Fruit fly (Drosophila melanogaster): ENCODE data around the gene CG6833.

Gene CG6833

DNA sequence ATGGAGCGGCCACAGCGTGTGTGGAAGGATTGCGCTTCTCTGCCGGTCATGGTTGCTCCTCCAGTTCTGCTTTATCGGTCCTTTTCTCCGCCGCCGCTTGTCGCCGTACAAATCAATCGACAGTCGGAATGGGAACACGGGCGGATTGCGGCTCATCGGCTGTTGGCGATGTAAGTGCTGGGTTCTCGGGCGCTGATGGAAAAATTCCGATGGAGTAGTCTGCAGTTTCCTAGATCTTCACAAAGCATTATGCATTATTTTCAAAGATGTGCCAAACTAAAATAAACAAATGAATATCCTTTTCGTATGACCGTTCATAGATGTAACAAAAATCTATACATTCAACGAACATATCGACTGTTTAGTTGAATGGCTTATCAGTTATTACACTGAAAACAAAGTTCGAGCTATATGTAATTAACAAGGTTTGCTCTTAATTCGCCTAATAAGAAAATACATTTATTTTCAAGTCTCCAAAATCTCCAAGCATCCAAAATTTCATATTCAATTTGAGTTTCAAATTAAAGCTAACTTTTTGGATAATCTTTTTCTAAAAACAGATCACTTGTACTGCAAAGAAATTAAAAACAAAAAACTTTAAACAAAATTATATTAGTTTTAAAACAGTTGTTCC is 1.3 kb upstream of the CG6833 start, which contains the start of gene Neurl4 (continued):
- TF ChIP-seq CG12659 (GFP tag; optimal IDR thresholded peaks at IDR 0.05): peak; percentile 80
- TF ChIP-seq pfk (GFP tag; optimal IDR thresholded peaks at IDR 0.05): no peak
- TF ChIP-seq CG31224 (GFP tag; IDR thresholded peaks at IDR 0.05): no peak
- 0 out of 2 replicates have a peak, but pooled peaks have one; percentile 29 for TF ChIP-seq CG5953 (GFP tag; IDR thresholded peaks at IDR 0.05)
- peak; percentile 75 for TF ChIP-seq CG2712 (tag; optimal IDR thresholded peaks at IDR 0.05)
- peak; percentile 83 for TF ChIP-seq Xbp1 (GFP tag; optimal IDR thresholded peaks at IDR 0.05)
- TF ChIP-seq CG2120 (GFP tag; optimal IDR thresholded peaks at IDR 0.05): peak; percentile 84
- TF ChIP-seq chinmo (GFP tag; IDR thresholded peaks at IDR 0.05; ENCODE audit: partially characterized antibody): 0 out of 4 replicates have a peak, but pooled peaks have one; percentile 18
- TF ChIP-seq CG9437 (GFP tag; optimal IDR thresholded peaks at IDR 0.05): peak; percentile 47
- TF ChIP-seq Rx (GFP tag; IDR thresholded peaks at IDR 0.05): 0 out of 2 replicates have a peak, but pooled peaks have one; percentile 16
- TF ChIP-seq Atf6 (GFP tag; IDR thresholded peaks at IDR 0.05): peak; percentile 63
- TF ChIP-seq NC2α (GFP tag; optimal IDR thresholded peaks at IDR 0.05): peak; percentile 14
- no peak for TF ChIP-seq ab (GFP tag; optimal IDR thresholded peaks at IDR 0.05)
- no peak for TF ChIP-seq CG1647 (GFP tag; optimal IDR thresholded peaks at IDR 0.05)
- no peak for TF ChIP-seq CG2678 (tag; optimal IDR thresholded peaks at IDR 0.05)
- peak; percentile 68 for TF ChIP-seq CG1602 (GFP tag; optimal IDR thresholded peaks at IDR 0.05)
- TF ChIP-seq Opbp (GFP tag; IDR thresholded peaks at IDR 0.05; ENCODE audit: partially characterized antibody): no peak
- TF ChIP-seq row (GFP tag; IDR thresholded peaks at IDR 0.05): peak; percentile 84
- TF ChIP-seq CG6813 (GFP tag; optimal IDR thresholded peaks at IDR 0.05): peak; percentile 47
- no peak for TF ChIP-seq eyg (GFP tag; optimal IDR thresholded peaks at IDR 0.05)
- TF ChIP-seq CG11093 (GFP tag; IDR thresholded peaks at IDR 0.05): no peak
- TF ChIP-seq crol (GFP tag; IDR thresholded peaks at IDR 0.05): no peak
- TF ChIP-seq sug (tag; optimal IDR thresholded peaks at IDR 0.05): no peak
- no peak for TF ChIP-seq caup (GFP tag; optimal IDR thresholded peaks at IDR 0.05; ENCODE audit: severe bottlenecking)
- no peak for TF ChIP-seq insv (GFP tag; optimal IDR thresholded peaks at IDR 0.05)
- TF ChIP-seq CG12219 (GFP tag; optimal IDR thresholded peaks at IDR 0.05): peak; percentile 75
- no peak for TF ChIP-seq BtbVII (GFP tag; optimal IDR thresholded peaks at IDR 0.05)
- 0 out of 3 replicates have a peak, but pooled peaks have one; percentile 8 for TF ChIP-seq so (GFP tag; IDR thresholded peaks at IDR 0.05)
- no peak for TF ChIP-seq unpg (GFP tag; optimal IDR thresholded peaks at IDR 0.05)
- peak; percentile 57; the same call in 1 of the 2 replicates for TF ChIP-seq stc (GFP tag; IDR thresholded peaks at IDR 0.05)
- TF ChIP-seq Ptx1 (GFP tag; IDR thresholded peaks at IDR 0.05): peak; percentile 79
- no peak for TF ChIP-seq tup (GFP tag; optimal IDR thresholded peaks at IDR 0.05)
- TF ChIP-seq gcm2 (GFP tag; optimal IDR thresholded peaks at IDR 0.05): no peak
- no peak for TF ChIP-seq CG14965 (GFP tag; optimal IDR thresholded peaks at IDR 0.05; ENCODE audit: borderline replicate concordance)
- peak; percentile 49 for TF ChIP-seq tin (GFP tag; optimal IDR thresholded peaks at IDR 0.05)
- no peak; the same call in 1 of the 2 replicates for TF ChIP-seq peb (GFP tag; IDR thresholded peaks at IDR 0.05)
- no peak for TF ChIP-seq ems (GFP tag; optimal IDR thresholded peaks at IDR 0.05)
- TF ChIP-seq Side (GFP tag; optimal IDR thresholded peaks at IDR 0.05): peak; percentile 23
- TF ChIP-seq Chrac-16 (GFP tag; optimal IDR thresholded peaks at IDR 0.05): peak; percentile 68
- TF ChIP-seq CG13775 (GFP tag; optimal IDR thresholded peaks at IDR 0.05): peak; percentile 69
- peak; percentile 75 for TF ChIP-seq CG10366 (GFP tag; IDR thresholded peaks at IDR 0.05)
- peak; percentile 33 for TF ChIP-seq CG13123 (GFP tag; optimal IDR thresholded peaks at IDR 0.05)
- TF ChIP-seq Aef1 (GFP tag; IDR thresholded peaks at IDR 0.05): peak; percentile 60; the same call in 2 of the 3 replicates
- no peak for TF ChIP-seq fd102C (GFP tag; optimal IDR thresholded peaks at IDR 0.05)
- peak; percentile 60 for TF ChIP-seq Dek (tag; optimal IDR thresholded peaks at IDR 0.05)
- no peak for TF ChIP-seq E2f2 (GFP tag; IDR thresholded peaks at IDR 0.05)
- peak; percentile 67 for TF ChIP-seq CG8944 (GFP tag; optimal IDR thresholded peaks at IDR 0.05)
- peak; percentile 68 for TF ChIP-seq ttk (GFP tag; IDR thresholded peaks at IDR 0.05)
- no peak for TF ChIP-seq Dip3 (GFP tag; optimal IDR thresholded peaks at IDR 0.05)
- peak; percentile 70 for TF ChIP-seq az2 (GFP tag; optimal IDR thresholded peaks at IDR 0.05)

Data from whole organism, embryonic.